Worm (Caenorhabditis elegans): ENCODE results near the gene C07E3.9.

- no peak for TF ChIP-seq ztf-23 (GFP tag; IDR thresholded peaks at IDR 0.05)
- TF ChIP-seq tab-1 (GFP tag; IDR thresholded peaks at IDR 0.05) = no peak
- no peak for TF ChIP-seq flt-1 (GFP tag; IDR thresholded peaks at IDR 0.05)
- no peak for TF ChIP-seq T22C8.4 (GFP tag; IDR thresholded peaks at IDR 0.05)
- TF ChIP-seq ztf-29 (GFP tag; IDR thresholded peaks at IDR 0.05) = no peak
- TF ChIP-seq cog-1 (tag; optimal IDR thresholded peaks at IDR 0.05) = no peak
- TF ChIP-seq med-1 (GFP tag; optimal IDR thresholded peaks at IDR 0.05; ENCODE audit: insufficient read depth) = no peak
- no peak for TF ChIP-seq ref-1 (GFP tag; conservative IDR thresholded peaks at IDR 0.05)
Observed at ce11 chrII:10393282-10394179, 43.0 kb downstream of the C07E3.9 start, which contains the start of gene gpd-1.

Measured in whole organism, midembryonic.